Fruit fly (Drosophila melanogaster) whole organism, embryonic: ENCODE results near the gene BthD.

Experiments used
- CG10543 ChIP-seq: fragments of 200-800 bp; sonication (Bioruptor generic); optimal IDR thresholded peaks from 3 replicates; lab custom pipeline; 2017; ENCODE audit warnings: missing biosample characterization, mild to moderate bottlenecking, missing genetic modification characterization, moderate library complexity
- CG10565 ChIP-seq: fragments of 200-800 bp; sonication (Bioruptor generic); optimal IDR thresholded peaks from 3 replicates; lab custom pipeline; 2016; ENCODE audit warnings: missing biosample characterization, mild to moderate bottlenecking, missing genetic modification characterization
- CG10979 ChIP-seq: fragments of 200-800 bp; sonication (Bioruptor generic); optimal IDR thresholded peaks from 2 replicates; lab custom pipeline; 2018; ENCODE audit warnings: missing biosample characterization, mild to moderate bottlenecking, missing genetic modification characterization, moderate library complexity
- CG11696 ChIP-seq: fragments of 200-800 bp; sonication (Bioruptor generic); IDR thresholded peaks from 2 replicates; pipeline ENCODE4 v1.3.6; 2022; ENCODE audit warnings: missing biosample characterization, missing genetic modification characterization
- CG12155 ChIP-seq: fragments of 200-800 bp; sonication (Bioruptor generic); optimal IDR thresholded peaks from 3 replicates; lab custom pipeline; 2016; ENCODE audit warnings: missing biosample characterization, missing genetic modification characterization
- CG12236 ChIP-seq: fragments of 200-800 bp; sonication (Bioruptor generic); optimal IDR thresholded peaks from 2 replicates; lab custom pipeline; 2016; ENCODE audit warnings: missing biosample characterization, missing genetic modification characterization
- CG12744 ChIP-seq: fragments of 200-800 bp; sonication (Bioruptor generic); optimal IDR thresholded peaks from 2 replicates; lab custom pipeline; 2016; ENCODE audit warnings: missing biosample characterization, missing genetic modification characterization
- CG13296 ChIP-seq: fragments of 200-800 bp; sonication (Bioruptor generic); optimal IDR thresholded peaks from 3 replicates; lab custom pipeline; 2018; ENCODE audit warnings: missing biosample characterization, mild to moderate bottlenecking, missing genetic modification characterization
- CG17829 ChIP-seq: fragments of 200-800 bp; optimal IDR thresholded peaks from 2 replicates; lab custom pipeline; 2019; ENCODE audit warnings: missing biosample characterization, mild to moderate bottlenecking, missing genetic modification characterization, moderate library complexity
- CG2712 ChIP-seq: fragments of 200-800 bp; optimal IDR thresholded peaks from 3 replicates; lab custom pipeline; 2019; ENCODE audit warnings: missing biosample characterization, mild to moderate bottlenecking, missing genetic modification characterization, moderate library complexity
- CG32532 ChIP-seq: fragments of 200-800 bp; sonication (Bioruptor generic); IDR thresholded peaks from 2 replicates; pipeline ENCODE4 v1.3.6; 2022; ENCODE audit warnings: missing biosample characterization, missing genetic modification characterization
- CG3726 ChIP-seq: fragments of 200-800 bp; sonication (Bioruptor generic); IDR thresholded peaks from 3 replicates; pipeline ENCODE4, ENCODE4 v1.3.6; 2022; ENCODE audit warnings: missing biosample characterization, missing genetic modification characterization
- CG6683 ChIP-seq: fragments of 200-800 bp; sonication (Bioruptor generic); optimal IDR thresholded peaks from 2 replicates; lab custom pipeline; 2017; ENCODE audit warnings: missing biosample characterization, mild to moderate bottlenecking, missing genetic modification characterization, missing genetic modification reagents
- CG7963 ChIP-seq: fragments of 200-800 bp; sonication (Bioruptor generic); IDR thresholded peaks from 3 replicates; pipeline ENCODE4 v1.3.6; 2022; ENCODE audit warnings: missing biosample characterization, missing genetic modification characterization; ENCODE audit not compliant: partially characterized antibody
- CG9215 ChIP-seq: fragments of 200-800 bp; sonication (Bioruptor generic); IDR thresholded peaks from 2 replicates; pipeline ENCODE4 v1.3.6; 2022; ENCODE audit warnings: missing biosample characterization, missing genetic modification characterization
- CG9609 ChIP-seq: fragments of 200-800 bp; sonication (Bioruptor generic); optimal IDR thresholded peaks from 3 replicates; lab custom pipeline; 2016; ENCODE audit warnings: missing biosample characterization, missing genetic modification characterization
- CTCF ChIP-seq: fragments of 200-800 bp; sonication (Bioruptor generic); optimal IDR thresholded peaks from 2 replicates; lab custom pipeline; 2017; ENCODE audit warnings: missing biosample characterization, mild to moderate bottlenecking, missing genetic modification characterization, moderate library complexity
- Camta ChIP-seq: fragments of 200-800 bp; sonication (Bioruptor generic); optimal IDR thresholded peaks from 2 replicates; lab custom pipeline; 2016; ENCODE audit warnings: missing biosample characterization, missing genetic modification characterization
- CkIIα-i1 ChIP-seq: fragments of 200-800 bp; sonication (Bioruptor generic); IDR thresholded peaks from 2 replicates; pipeline ENCODE4 v1.3.6; 2022; ENCODE audit warnings: missing biosample characterization, missing genetic modification characterization
- Dad ChIP-seq: fragments of 200-800 bp; sonication (Bioruptor generic); optimal IDR thresholded peaks from 3 replicates; lab custom pipeline; 2016; ENCODE audit warnings: missing biosample characterization, missing genetic modification characterization
- Fer1 ChIP-seq: fragments of 200-800 bp; sonication (Bioruptor generic); optimal IDR thresholded peaks from 2 replicates; lab custom pipeline; 2017; ENCODE audit warnings: missing biosample characterization, mild to moderate bottlenecking, missing genetic modification characterization
- Fer3 ChIP-seq: fragments of 200-800 bp; sonication (Bioruptor generic); optimal IDR thresholded peaks from 2 replicates; lab custom pipeline; 2018; ENCODE audit warnings: missing biosample characterization, mild to moderate bottlenecking, missing genetic modification characterization, moderate library complexity
- Myb ChIP-seq: fragments of 200-800 bp; sonication (Bioruptor generic); optimal IDR thresholded peaks from 2 replicates; lab custom pipeline; 2016; ENCODE audit warnings: missing biosample characterization, missing genetic modification characterization
- Nf-YA ChIP-seq: fragments of 200-800 bp; sonication (Bioruptor generic); IDR thresholded peaks from 2 replicates; pipeline ENCODE4 v1.3.6; 2022; ENCODE audit warnings: missing biosample characterization, missing genetic modification characterization
- Opbp ChIP-seq: fragments of 200-800 bp; sonication (Bioruptor generic); IDR thresholded peaks from 3 replicates; pipeline ENCODE4 v1.3.6; 2022; ENCODE audit warnings: missing biosample characterization, missing genetic modification characterization; ENCODE audit not compliant: partially characterized antibody
- Pdp1 ChIP-seq, 2 experiments: fragments of 200-800 bp; sonication (Bioruptor generic); optimal IDR thresholded peaks; 3 replicates each; lab custom pipeline; 2016; ENCODE audit warnings: missing biosample characterization in 2 of 2, missing genetic modification characterization in 2 of 2, mild to moderate bottlenecking in 1 of 2, moderate library complexity in 1 of 2
- Ptx1 ChIP-seq: fragments of 200-800 bp; sonication (Bioruptor generic); IDR thresholded peaks from 2 replicates; pipeline ENCODE4 v1.3.6; 2022; ENCODE audit warnings: missing biosample characterization, missing genetic modification characterization
- Ssrp ChIP-seq: fragments of 200-800 bp; sonication (Bioruptor generic); optimal IDR thresholded peaks from 2 replicates; lab custom pipeline; 2018; ENCODE audit warnings: missing biosample characterization, mild to moderate bottlenecking, missing genetic modification characterization, moderate library complexity
- Trl ChIP-seq, 3 experiments: fragments of >200 bp in 2 of 3; fragments of 200-800 bp in 1 of 3; sonication (Bioruptor generic) in 1 of 3; optimal IDR thresholded peaks; 2 replicates in 1 of 3; 3 replicates in 2 of 3; lab custom pipeline; 2016 to 2017; ENCODE audit warnings: missing biosample characterization in 1 of 3, missing genetic modification characterization in 1 of 3
- Usf ChIP-seq: fragments of 200-800 bp; sonication (Bioruptor generic); optimal IDR thresholded peaks from 2 replicates; lab custom pipeline; 2017; ENCODE audit warnings: missing genotype, missing biosample characterization, missing genetic modification characterization
- bbx ChIP-seq: fragments of 200-800 bp; sonication (Bioruptor generic); IDR thresholded peaks from 2 replicates; pipeline ENCODE4 v1.3.6; 2022; ENCODE audit warnings: missing biosample characterization, missing genetic modification characterization; ENCODE audit not compliant: partially characterized antibody
- cad ChIP-seq: fragments of >200 bp; optimal IDR thresholded peaks from 2 replicates; lab custom pipeline; 2017; ENCODE audit warnings: missing biosample characterization, missing genetic modification characterization
- ham ChIP-seq: fragments of 200-800 bp; sonication (Bioruptor generic); IDR thresholded peaks from 2 replicates; pipeline ENCODE4 v1.3.6; 2022; ENCODE audit warnings: missing biosample characterization, missing genetic modification characterization
- inv ChIP-seq: fragments of 200-800 bp; sonication (Bioruptor generic); IDR thresholded peaks from 2 replicates; pipeline ENCODE4 v1.3.6; 2022; ENCODE audit warnings: missing biosample characterization, missing genetic modification characterization; ENCODE audit not compliant: partially characterized antibody
- ken ChIP-seq: fragments of 200-800 bp; sonication (Bioruptor generic); IDR thresholded peaks from 3 replicates; pipeline ENCODE4 v1.3.6; 2022; ENCODE audit warnings: missing biosample characterization, missing genetic modification characterization
- klu ChIP-seq: fragments of 200-800 bp; sonication (Bioruptor generic); IDR thresholded peaks from 2 replicates; pipeline ENCODE4 v1.3.6; 2022; ENCODE audit warnings: missing biosample characterization, missing genetic modification characterization
- knrl ChIP-seq: fragments of 200-800 bp; sonication (Bioruptor generic); IDR thresholded peaks from 3 replicates; pipeline ENCODE4 v1.3.6; 2022; ENCODE audit warnings: missing biosample characterization, missing genetic modification characterization; ENCODE audit not compliant: partially characterized antibody
- org-1 ChIP-seq: fragments of 200-800 bp; sonication (Bioruptor generic); optimal IDR thresholded peaks from 2 replicates; lab custom pipeline; 2017; ENCODE audit warnings: missing biosample characterization, missing genetic modification characterization
- pan ChIP-seq, 4 experiments: fragments of >200 bp in 3 of 4; fragments of 200-800 bp in 1 of 4; sonication (Bioruptor generic) in 1 of 4; optimal IDR thresholded peaks in 3 of 4; IDR thresholded peaks in 1 of 4; 2 replicates each; pipeline versions ENCODE4 v1.3.6 to Lab custom; 2017 to 2022; ENCODE audit warnings: missing biosample characterization in 2 of 4, missing genetic modification characterization in 2 of 4, mixed read lengths in 1 of 4
- prd ChIP-seq, 3 experiments: fragments of >200 bp in 2 of 3; fragments of 200-800 bp in 1 of 3; sonication (Bioruptor generic) in 1 of 3; optimal IDR thresholded peaks in 2 of 3; IDR thresholded peaks in 1 of 3; 2 replicates in 2 of 3; 3 replicates in 1 of 3; pipeline versions ENCODE4 v1.3.6 to Lab custom; 2017 to 2022; ENCODE audit warnings: missing biosample characterization in 1 of 3, missing genetic modification characterization in 1 of 3
- repo ChIP-seq: fragments of 200-800 bp; sonication (Bioruptor generic); optimal IDR thresholded peaks from 2 replicates; lab custom pipeline; 2016; ENCODE audit warnings: missing biosample characterization, missing genetic modification characterization
- sc ChIP-seq, 3 experiments: fragments of >200 bp in 2 of 3; fragments of 200-800 bp in 1 of 3; sonication (Bioruptor generic) in 1 of 3; optimal IDR thresholded peaks; 2 replicates in 2 of 3; 3 replicates in 1 of 3; lab custom pipeline; 2017; ENCODE audit warnings: mild to moderate bottlenecking in 1 of 3, missing biosample characterization in 1 of 3, missing genetic modification characterization in 1 of 3, missing genetic modification reagents in 1 of 3
- seq ChIP-seq: fragments of 200-800 bp; sonication (Bioruptor generic); IDR thresholded peaks from 2 replicates; pipeline ENCODE4 v1.3.6; 2022; ENCODE audit warnings: missing biosample characterization, missing genetic modification characterization
- ssp ChIP-seq: fragments of 200-800 bp; sonication (Bioruptor generic); IDR thresholded peaks from 2 replicates; pipeline ENCODE4 v1.3.6; 2022; ENCODE audit warnings: missing biosample characterization, missing genetic modification characterization
- tup ChIP-seq: fragments of 200-800 bp; sonication (Bioruptor generic); optimal IDR thresholded peaks from 2 replicates; lab custom pipeline; 2016; ENCODE audit warnings: missing biosample characterization, mild to moderate bottlenecking, missing genetic modification characterization, moderate library complexity
- unpg ChIP-seq: fragments of 200-800 bp; sonication (Bioruptor generic); optimal IDR thresholded peaks from 3 replicates; lab custom pipeline; 2018; ENCODE audit warnings: missing biosample characterization, mild to moderate bottlenecking, missing genetic modification characterization, moderate library complexity
- wek ChIP-seq: fragments of 200-800 bp; sonication (Bioruptor generic); optimal IDR thresholded peaks from 3 replicates; lab custom pipeline; 2018; ENCODE audit warnings: missing biosample characterization, mild to moderate bottlenecking, missing genetic modification characterization, moderate library complexity
- wor ChIP-seq: fragments of 200-800 bp; sonication (Bioruptor generic); IDR thresholded peaks from 2 replicates; pipeline ENCODE4 v1.3.6; 2022; ENCODE audit warnings: missing biosample characterization, missing genetic modification characterization
- zen ChIP-seq: fragments of 200-800 bp; sonication (Bioruptor generic); optimal IDR thresholded peaks from 3 replicates; lab custom pipeline; 2018; ENCODE audit warnings: missing biosample characterization, mild to moderate bottlenecking, missing genetic modification characterization, moderate library complexity

The BthD gene

DNA sequence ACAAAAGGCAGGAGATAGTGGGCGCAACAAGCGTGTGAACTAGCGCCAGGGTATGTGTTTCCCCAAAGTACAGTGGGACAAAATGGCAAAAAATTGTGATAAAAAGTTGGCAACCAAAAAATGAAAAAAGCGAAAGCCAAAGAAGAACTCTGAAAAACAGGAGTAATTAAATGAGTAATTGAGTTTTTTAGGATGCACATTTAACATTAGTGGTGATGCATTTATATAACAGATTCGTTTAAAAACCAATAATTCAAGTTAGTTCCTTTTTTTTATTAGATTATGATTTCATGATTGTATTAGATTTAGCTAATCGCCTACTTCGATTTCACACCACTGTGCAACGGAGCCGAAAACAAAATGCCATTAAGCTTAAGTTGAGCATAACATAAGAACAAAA lies 39.5 kb upstream of the BthD start (continued):
- TF ChIP-seq Fer3 (peak; percentile 23), CTCF (no peak), Ptx1 (peak; percentile 62), Trl (optimal IDR thresholded peaks at IDR 0.05; lab: Kevin White, UChicago) (no peak), Trl (GFP tag; optimal IDR thresholded peaks at IDR 0.05; lab: Kevin White, UChicago) (peak; percentile 54), CG2712 (tag; lab: Kevin White, UChicago) (peak; percentile 71), tup (GFP tag; lab: Kevin White, UChicago) (no peak), CG12744 (GFP tag; lab: Kevin White, UChicago) (no peak), cad (no peak), CG17829 (peak; percentile 52), CG3726 (GFP tag; lab: Robert Waterston, UW) (no peak), prd (optimal IDR thresholded peaks at IDR 0.05; lab: Kevin White, UChicago) (no peak), prd (GFP tag; IDR thresholded peaks at IDR 0.05; lab: Robert Waterston, UW) (peak; percentile 50; the same call in 1 of the 3 replicates), wor (peak; percentile 35), CG10543 (GFP tag; lab: Kevin White, UChicago) (no peak), zen (tag; lab: Kevin White, UChicago) (no peak), Pdp1 (GFP tag; optimal IDR thresholded peaks at IDR 0.05; lab: Kevin White, UChicago) (peak; percentile 56 to 62), CkIIα-i1 (GFP tag; lab: Robert Waterston, UW) (no peak), repo (GFP tag; lab: Kevin White, UChicago) (peak; percentile 53), ken (GFP tag; lab: Robert Waterston, UW) (0 out of 3 replicates have a peak, but pooled peaks have one; percentile 8), Camta (GFP tag; lab: Kevin White, UChicago) (peak; percentile 31), CG10565 (GFP tag; lab: Kevin White, UChicago) (no peak), CG32532 (peak; percentile 26; the same call in 1 of the 2 replicates), CG9609 (GFP tag; lab: Kevin White, UChicago) (no peak), ssp (GFP tag; lab: Robert Waterston, UW) (peak; percentile 36; the same call in 1 of the 2 replicates), wek (no peak), Myb (GFP tag; lab: Kevin White, UChicago) (peak; percentile 28), unpg (peak; percentile 65), Nf-YA (GFP tag; lab: Robert Waterston, UW) (no peak), Opbp (GFP tag; lab: Robert Waterston, UW) (no peak), CG7963 (no peak), Fer1 (peak; percentile 70), pan (optimal IDR thresholded peaks at IDR 0.05; lab: Kevin White, UChicago) (no peak), pan (GFP tag; optimal IDR thresholded peaks at IDR 0.05 in 1 of 2, IDR thresholded peaks at IDR 0.05 in 1 of 2) (peak in 1 of 2 experiments; percentile 6), inv (no peak), bbx (GFP tag; lab: Robert Waterston, UW) (no peak), CG9215 (peak; percentile 24; the same call in 1 of the 2 replicates), seq (GFP tag; lab: Robert Waterston, UW) (peak; percentile 57), org-1 (GFP tag; lab: Kevin White, UChicago) (peak; percentile 58), CG13296 (GFP tag; lab: Kevin White, UChicago) (peak; percentile 16), knrl (GFP tag; lab: Robert Waterston, UW) (no peak), CG10979 (tag; lab: Kevin White, UChicago) (peak; percentile 75), klu (GFP tag; lab: Robert Waterston, UW) (no peak), Usf (GFP tag; lab: Kevin White, UChicago) (no peak), ham (GFP tag; lab: Robert Waterston, UW) (no peak), sc (optimal IDR thresholded peaks at IDR 0.05; lab: Kevin White, UChicago) (no peak), sc (GFP tag; optimal IDR thresholded peaks at IDR 0.05; lab: Kevin White, UChicago) (peak; percentile 32), CG12236 (no peak), CG12155 (GFP tag; lab: Kevin White, UChicago) (peak; percentile 4), Dad (GFP tag; lab: Kevin White, UChicago) (peak; percentile 1), CG11696 (GFP tag; lab: Robert Waterston, UW) (0 out of 2 replicates have a peak, but pooled peaks have one; percentile 12), Ssrp (tag; lab: Kevin White, UChicago) (peak; percentile 68), CG6683 (GFP tag; lab: Kevin White, UChicago) (no peak)
